Fruit fly (Drosophila melanogaster): ENCODE measurements around the gene Lmpt.
"Not testable (repeated sequence)": the region's sequence is repeated elsewhere in the genome, so short reads cannot be mapped to it uniquely, and the experiment has no call there.

The Lmpt gene

DNA sequence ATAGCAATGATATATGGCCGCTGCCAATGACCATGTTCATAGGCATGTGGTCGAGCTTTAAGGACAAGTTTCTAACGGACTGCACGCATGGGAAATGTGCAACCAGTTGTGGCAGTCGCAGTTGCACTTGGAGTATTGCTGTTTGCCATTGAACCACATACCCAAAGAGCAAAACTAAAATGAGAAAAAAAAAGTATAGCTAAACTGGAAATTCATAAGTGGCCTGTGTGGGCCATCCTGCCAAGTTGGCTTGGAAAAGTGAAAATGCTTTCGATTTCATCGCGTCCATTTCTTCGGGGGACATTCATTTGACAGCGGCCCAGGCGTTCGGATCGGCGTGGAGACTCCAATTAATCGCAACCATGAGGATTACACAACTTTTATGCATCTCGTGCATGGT lies 79.0 kb downstream of the Lmpt start, which contains the start of gene Obp73a:
Gene Obp73a (plus strand): TSS at position 301 of the 400 bp plus-strand sequence.
- TF ChIP-seq bab1 (GFP tag; optimal IDR thresholded peaks at IDR 0.05) (no peak), CG14711 (tag; optimal IDR thresholded peaks at IDR 0.05) (no peak), ovo (GFP tag; optimal IDR thresholded peaks at IDR 0.05) (no peak), CG11617 (GFP tag; optimal IDR thresholded peaks at IDR 0.05) (no peak), cic (GFP tag; optimal IDR thresholded peaks at IDR 0.05) (no peak), CG1620 (GFP tag; optimal IDR thresholded peaks at IDR 0.05) (no peak), Clk (GFP tag; optimal IDR thresholded peaks at IDR 0.05) (no peak), pad (GFP tag; optimal IDR thresholded peaks at IDR 0.05) (no peak), tj (GFP tag; optimal IDR thresholded peaks at IDR 0.05) (no peak), Hr96 (GFP tag; optimal IDR thresholded peaks at IDR 0.05) (no peak), CG5204 (GFP tag; optimal IDR thresholded peaks at IDR 0.05) (no peak), Crg-1 (GFP tag; optimal IDR thresholded peaks at IDR 0.05) (no peak), cnc (optimal IDR thresholded peaks at IDR 0.05) (no peak), CG33017 (tag; optimal IDR thresholded peaks at IDR 0.05) (no peak), kay (GFP tag; ENCODE audit: borderline replicate concordance) (no peak)

DNA sequence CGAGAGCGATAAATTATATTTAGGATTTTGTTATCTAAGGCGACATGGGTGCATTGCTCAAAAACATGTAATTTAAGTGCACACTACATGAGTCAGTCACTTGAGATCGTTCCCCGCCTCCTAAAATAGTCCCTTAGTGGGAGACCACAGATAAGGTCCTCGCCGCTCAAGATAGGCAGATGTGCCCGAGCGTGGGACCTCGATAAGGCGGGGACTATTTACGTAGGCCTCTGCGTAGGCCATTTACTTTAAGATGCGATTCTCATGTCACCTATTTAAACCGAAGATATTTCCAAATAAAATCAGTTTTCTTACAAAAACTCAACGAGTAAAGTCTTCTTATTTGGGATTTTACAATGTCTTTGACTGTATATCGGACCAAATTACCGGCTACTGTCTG lies 89.4 kb downstream of the Lmpt start, which contains the start of gene Ogdh:
Gene Ogdh (plus strand): TSS at position 301 of the 400 bp plus-strand sequence.
- not testable (repeated sequence) for TF ChIP-seq CG12768 (GFP tag; optimal IDR thresholded peaks at IDR 0.05); CG7101 (tag; optimal IDR thresholded peaks at IDR 0.05); CG33017 (tag; optimal IDR thresholded peaks at IDR 0.05)

DNA sequence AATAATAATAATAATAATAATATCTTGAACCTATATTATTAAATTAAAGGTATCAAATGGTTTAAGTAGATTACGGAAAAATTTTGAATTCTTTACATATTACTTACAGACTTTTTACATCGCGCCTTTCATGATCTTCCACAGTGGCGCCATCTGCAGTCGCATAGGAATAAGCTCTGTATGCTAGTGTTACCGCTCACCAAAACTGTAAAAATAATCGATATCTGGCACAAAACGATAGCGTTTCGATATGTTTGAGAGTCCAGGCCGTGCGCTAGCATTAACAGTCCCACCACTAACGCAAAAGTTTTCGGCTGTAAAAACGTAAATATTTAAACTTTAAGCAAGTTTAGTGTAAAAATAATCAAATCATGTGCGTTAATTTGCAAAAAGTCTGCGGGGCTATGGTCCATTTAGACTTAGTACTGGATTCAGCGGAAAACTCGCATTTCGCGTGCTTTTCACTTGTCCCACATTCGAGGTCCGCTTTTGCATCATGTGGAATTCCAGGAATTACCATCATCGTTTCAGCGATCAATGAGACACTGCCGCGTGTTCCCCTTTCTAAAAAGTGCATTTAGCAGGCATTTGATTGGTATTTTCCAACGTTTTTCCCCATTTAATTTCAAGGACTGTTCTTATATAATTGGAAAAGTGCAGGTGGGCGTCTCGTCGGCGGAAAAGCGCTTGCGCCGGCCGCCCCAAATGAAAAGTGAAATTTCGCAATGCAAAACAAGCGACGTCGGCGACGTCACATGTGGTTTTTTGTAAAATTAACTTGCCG lies 90.3 kb downstream of the Lmpt start:
- TF ChIP-seq pad (GFP tag; optimal IDR thresholded peaks at IDR 0.05) (peak; percentile 38), CG7045 (GFP tag; optimal IDR thresholded peaks at IDR 0.05) (no peak), toe (GFP tag; optimal IDR thresholded peaks at IDR 0.05) (no peak), cic (GFP tag; optimal IDR thresholded peaks at IDR 0.05) (no peak), CG1620 (GFP tag; optimal IDR thresholded peaks at IDR 0.05) (peak; percentile 58), kay (GFP tag; ENCODE audit: borderline replicate concordance) (no peak), CG5204 (GFP tag; optimal IDR thresholded peaks at IDR 0.05) (no peak), tj (GFP tag; optimal IDR thresholded peaks at IDR 0.05) (no peak), Clk (GFP tag; optimal IDR thresholded peaks at IDR 0.05) (no peak), bab1 (GFP tag; optimal IDR thresholded peaks at IDR 0.05) (peak; percentile 56), cnc (optimal IDR thresholded peaks at IDR 0.05) (no peak), Hr96 (GFP tag; optimal IDR thresholded peaks at IDR 0.05) (peak; percentile 20), CG14711 (tag; optimal IDR thresholded peaks at IDR 0.05) (peak; percentile 25), ovo (GFP tag; optimal IDR thresholded peaks at IDR 0.05) (no peak), CG7101 (tag; optimal IDR thresholded peaks at IDR 0.05) (peak; percentile 26), Mnt (GFP tag; optimal IDR thresholded peaks at IDR 0.05) (peak; percentile 27), Crg-1 (GFP tag; optimal IDR thresholded peaks at IDR 0.05) (peak; percentile 8), CG33017 (tag; optimal IDR thresholded peaks at IDR 0.05) (no peak), CG12768 (GFP tag; optimal IDR thresholded peaks at IDR 0.05) (peak; percentile 19), CG11617 (GFP tag; optimal IDR thresholded peaks at IDR 0.05) (no peak)

DNA sequence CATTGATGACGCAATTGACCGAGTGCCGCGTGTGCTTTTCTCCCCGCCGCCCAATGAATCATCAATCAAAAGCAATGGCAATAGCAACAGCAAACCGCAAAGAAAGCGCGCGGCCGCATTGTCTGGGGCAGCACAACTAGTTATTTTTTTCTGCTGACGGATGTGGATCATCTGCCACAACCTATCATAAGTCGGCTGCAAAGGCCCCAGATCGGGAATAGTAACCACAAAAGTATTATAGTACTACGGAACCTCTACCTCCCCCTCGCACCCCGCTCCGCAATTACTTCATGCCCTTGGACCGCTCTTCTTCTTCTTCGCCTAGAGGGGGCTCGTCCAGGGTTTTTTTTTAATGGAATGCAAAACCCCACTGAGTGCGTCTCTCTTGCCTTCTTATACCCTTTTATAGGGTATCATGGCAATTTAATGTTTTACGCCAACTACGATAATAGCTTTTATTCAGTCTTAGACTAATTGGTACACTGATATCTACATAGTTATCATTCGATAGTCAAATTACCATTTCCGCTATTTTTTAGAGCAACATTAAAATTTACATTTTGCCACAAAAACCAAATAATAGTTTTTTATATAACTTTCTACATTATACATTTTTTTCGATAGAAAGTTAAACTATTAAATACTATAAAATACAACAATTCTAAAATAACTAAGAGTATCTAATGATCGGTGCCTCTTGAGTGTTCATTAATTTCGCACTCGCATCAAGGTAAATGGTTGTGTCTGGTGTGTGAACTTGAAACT lies 91.1 kb downstream of the Lmpt start:
- TF ChIP-seq CG12768 (GFP tag; optimal IDR thresholded peaks at IDR 0.05) (no peak), CG7045 (GFP tag; optimal IDR thresholded peaks at IDR 0.05) (no peak), toe (GFP tag; optimal IDR thresholded peaks at IDR 0.05) (no peak), Mnt (GFP tag; optimal IDR thresholded peaks at IDR 0.05) (no peak), tj (GFP tag; optimal IDR thresholded peaks at IDR 0.05) (peak; percentile 52)

DNA sequence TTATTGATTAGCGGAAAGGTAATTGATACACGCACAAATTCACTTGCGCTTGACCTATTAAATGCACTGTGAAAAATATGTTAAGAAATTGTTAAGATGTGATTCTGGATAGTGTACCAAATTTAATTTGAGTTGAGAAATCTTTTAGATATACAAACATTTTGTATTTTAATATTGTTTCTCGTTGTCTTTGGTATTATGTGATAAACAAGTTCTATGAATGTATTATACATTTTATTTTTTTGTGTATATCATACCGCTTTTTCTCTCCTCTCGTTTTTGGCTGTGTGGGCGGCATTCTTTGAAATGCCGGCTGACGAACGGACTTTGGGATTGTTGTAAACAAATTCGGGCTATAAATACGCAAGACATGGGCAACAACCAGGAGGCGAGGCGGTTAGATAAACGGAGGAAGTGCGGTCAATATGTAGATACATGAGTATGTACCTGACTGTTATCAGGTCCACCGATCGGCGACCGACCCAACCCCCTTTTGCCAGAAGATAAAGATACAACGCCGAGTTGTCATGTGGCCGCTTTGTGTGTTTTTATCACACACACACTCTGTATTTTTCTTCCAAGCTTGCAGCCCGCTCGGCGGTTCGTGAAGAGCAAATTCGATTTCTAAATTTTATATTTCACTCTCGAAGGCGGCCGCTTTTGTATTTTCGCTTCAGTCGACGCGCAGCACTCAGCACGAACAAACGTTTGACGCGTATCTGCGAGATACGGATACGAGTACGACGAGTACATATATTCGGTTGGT lies 91.9 kb downstream of the Lmpt start:
- TF ChIP-seq tj (GFP tag; optimal IDR thresholded peaks at IDR 0.05): no peak
- TF ChIP-seq CG1620 (GFP tag; optimal IDR thresholded peaks at IDR 0.05): no peak
- TF ChIP-seq toe (GFP tag; optimal IDR thresholded peaks at IDR 0.05): no peak
- peak; percentile 53 for TF ChIP-seq Mnt (GFP tag; optimal IDR thresholded peaks at IDR 0.05)
- no peak for TF ChIP-seq CG7045 (GFP tag; optimal IDR thresholded peaks at IDR 0.05)
- TF ChIP-seq CG14711 (tag; optimal IDR thresholded peaks at IDR 0.05): no peak
- no peak for TF ChIP-seq Hr96 (GFP tag; optimal IDR thresholded peaks at IDR 0.05)
- no peak for TF ChIP-seq CG5204 (GFP tag; optimal IDR thresholded peaks at IDR 0.05)
- TF ChIP-seq kay (GFP tag; ENCODE audit: borderline replicate concordance): peak; percentile 97
- TF ChIP-seq pad (GFP tag; optimal IDR thresholded peaks at IDR 0.05): no peak
- no peak for TF ChIP-seq CG33017 (tag; optimal IDR thresholded peaks at IDR 0.05)
- TF ChIP-seq cnc (optimal IDR thresholded peaks at IDR 0.05): no peak
- no peak for TF ChIP-seq CG7101 (tag; optimal IDR thresholded peaks at IDR 0.05)
- TF ChIP-seq CG12768 (GFP tag; optimal IDR thresholded peaks at IDR 0.05): peak; percentile 19
- TF ChIP-seq ovo (GFP tag; optimal IDR thresholded peaks at IDR 0.05): no peak
- TF ChIP-seq bab1 (GFP tag; optimal IDR thresholded peaks at IDR 0.05): no peak
- TF ChIP-seq cic (GFP tag; optimal IDR thresholded peaks at IDR 0.05): peak; percentile 65
- TF ChIP-seq Crg-1 (GFP tag; optimal IDR thresholded peaks at IDR 0.05): no peak
- TF ChIP-seq CG11617 (GFP tag; optimal IDR thresholded peaks at IDR 0.05): peak; percentile 22
